Fruit fly (Drosophila melanogaster) whole organism, pupa: Measurements from ENCODE around the gene CG4239.
A peak's percentile ranks its signal among the peaks of the same experiment; 100 is the strongest.

Experiments
- CG12605 ChIP-seq: fragments of 200-800 bp; sonication (Bioruptor generic); IDR thresholded peaks from 2 replicates; pipeline ENCODE4 v1.3.6; 2022; ENCODE audit warnings: missing biosample characterization, missing genetic modification characterization
- CG17806 ChIP-seq: fragments of 200-800 bp; sonication (Bioruptor generic); optimal IDR thresholded peaks from 2 replicates; lab custom pipeline; 2018; ENCODE audit warnings: missing biosample characterization, mild to moderate bottlenecking, missing genetic modification characterization, moderate library complexity
- CG8301 ChIP-seq: fragments of 200-800 bp; sonication (Bioruptor generic); optimal IDR thresholded peaks from 2 replicates; lab custom pipeline; 2018; ENCODE audit warnings: missing biosample characterization, mild to moderate bottlenecking, missing genetic modification characterization
- CG9948 ChIP-seq: fragments of 200-800 bp; sonication (Bioruptor generic); optimal IDR thresholded peaks from 2 replicates; lab custom pipeline; 2018; ENCODE audit warnings: missing biosample characterization, mild to moderate bottlenecking, missing genetic modification characterization, moderate library complexity
- Ets98B ChIP-seq: fragments of 200-800 bp; sonication (Bioruptor generic); IDR thresholded peaks from 2 replicates; pipeline ENCODE4 v1.3.6; 2022; ENCODE audit warnings: missing biosample characterization, missing genetic modification characterization
- Pif1B ChIP-seq: fragments of 200-800 bp; sonication (Bioruptor generic); optimal IDR thresholded peaks from 3 replicates; lab custom pipeline; 2016; ENCODE audit warnings: missing biosample characterization, missing genetic modification characterization
- Snoo ChIP-seq: fragments of 200-800 bp; sonication (Bioruptor generic); optimal IDR thresholded peaks from 3 replicates; lab custom pipeline; 2017; ENCODE audit warnings: missing biosample characterization, mild to moderate bottlenecking, missing genetic modification characterization, inconsistent platforms

DNA sequence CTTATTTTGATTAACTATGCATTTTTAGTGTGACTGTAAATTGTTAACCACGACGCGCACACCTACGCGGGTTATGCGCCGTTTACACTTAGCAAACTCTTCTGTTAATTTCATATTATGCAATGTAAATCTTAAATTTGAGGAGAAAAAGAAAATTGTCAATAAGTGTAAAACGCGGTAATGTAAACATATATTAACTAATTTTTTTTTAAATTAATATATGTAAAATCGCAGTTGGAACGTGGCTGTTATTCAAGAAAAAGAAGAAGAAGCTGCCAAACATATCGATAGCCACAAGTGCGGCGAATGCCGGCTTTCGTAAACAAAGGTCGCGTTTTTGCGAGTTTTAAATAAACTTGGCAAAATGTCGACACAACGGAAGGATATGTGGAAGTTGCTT lies 6.3 kb downstream of the CG4239 start, which contains the start of the genes TH1 and mei-41:
- TF ChIP-seq Ets98B (GFP tag; lab: Robert Waterston, UW) = peak; percentile 92
- TF ChIP-seq CG9948 (tag; lab: Kevin White, UChicago) = peak; percentile 82
- no peak for TF ChIP-seq Snoo (tag; lab: Kevin White, UChicago)
- TF ChIP-seq CG17806 (tag; lab: Kevin White, UChicago) = peak; percentile 83
- TF ChIP-seq Pif1B (GFP tag; lab: Kevin White, UChicago) = no peak
- no peak for TF ChIP-seq CG8301 (tag; lab: Kevin White, UChicago)
- peak; percentile 79 for TF ChIP-seq CG12605
